Worm (Caenorhabditis elegans) whole organism, early embryonic: ENCODE measurements around the gene swp-1.

Experiments
- ama-1 ChIP-seq: fragments of 150-350 bp; optimal IDR thresholded peaks from 2 replicates; lab custom pipeline; 2014
- ceh-13 ChIP-seq: fragments of 200-800 bp; sonication (Bioruptor generic); optimal IDR thresholded peaks from 2 replicates; lab custom pipeline; 2018; ENCODE audit warnings: mild to moderate bottlenecking, missing genetic modification characterization, missing compliant biosample characterization
- ets-7 ChIP-seq: sonication (generic microtip); optimal IDR thresholded peaks from 2 replicates; lab custom pipeline; 2016; ENCODE audit warnings: missing genotype, missing genetic modification characterization, missing compliant biosample characterization
- hnd-1 ChIP-seq: sonication (generic microtip); optimal IDR thresholded peaks from 2 replicates; lab custom pipeline; 2016; ENCODE audit warnings: missing genetic modification characterization, missing compliant biosample characterization
- tra-4 ChIP-seq: sonication (generic microtip); optimal IDR thresholded peaks from 2 replicates; lab custom pipeline; 2017; ENCODE audit warnings: missing genetic modification characterization, missing compliant biosample characterization

DNA sequence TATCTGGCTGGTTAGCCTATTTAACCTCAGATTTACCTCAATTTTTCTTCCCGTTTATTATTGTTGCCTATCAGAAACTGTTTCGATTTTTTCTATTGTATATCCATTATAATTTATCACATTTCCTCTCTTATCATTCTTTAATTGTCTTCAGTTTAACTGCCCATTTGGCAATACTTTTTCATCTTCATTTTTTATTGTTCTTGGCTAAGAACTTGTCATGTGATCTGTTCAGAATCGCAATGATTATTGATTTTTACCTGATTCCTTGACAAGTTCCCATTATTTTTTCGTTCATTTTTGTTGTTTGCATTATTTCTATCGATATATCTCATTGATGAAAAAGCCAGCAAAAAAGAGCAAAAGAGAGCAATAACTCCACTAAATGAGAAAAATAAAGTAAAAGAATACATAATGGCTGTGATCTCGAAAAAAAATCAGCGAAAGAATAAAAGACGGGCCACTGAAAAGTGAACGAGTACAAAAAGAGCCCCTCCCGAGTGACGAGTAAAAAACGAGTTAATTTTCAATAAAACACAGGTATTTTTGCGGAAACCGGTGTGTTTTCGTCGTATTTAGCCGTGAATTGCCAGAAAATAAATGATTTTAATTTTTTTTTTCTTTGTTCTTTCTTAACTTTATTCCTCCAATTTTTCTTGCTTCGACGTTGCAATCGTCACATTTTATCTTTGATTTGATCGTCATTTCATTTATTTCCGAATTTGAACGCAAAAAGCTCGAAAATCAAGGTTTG is 9.1 kb upstream of the swp-1 start, which contains the start of gene arf-1:
- TF ChIP-seq hnd-1 (tag; lab: Kevin White, UChicago), result no peak
- TF ChIP-seq tra-4 (tag; lab: Kevin White, UChicago), result no peak
- TF ChIP-seq ets-7 (tag; lab: Kevin White, UChicago), result no peak
- no peak for TF ChIP-seq ama-1 (lab: Kevin White, UChicago)
- no peak for TF ChIP-seq ceh-13
